Fruit fly (Drosophila melanogaster) whole organism, embryonic: Measurements from ENCODE around the gene CG6126.

Experiments used
- CG10543 ChIP-seq: fragments of 200-800 bp; sonication (Bioruptor generic); optimal IDR thresholded peaks from 3 replicates; lab custom pipeline; 2017; ENCODE audit warnings: missing biosample characterization, mild to moderate bottlenecking, missing genetic modification characterization, moderate library complexity
- CG12104 ChIP-seq: fragments of 200-800 bp; sonication (Bioruptor generic); optimal IDR thresholded peaks from 3 replicates; lab custom pipeline; 2016; ENCODE audit warnings: missing biosample characterization, missing genetic modification characterization
- CG12391 ChIP-seq: fragments of 200-800 bp; sonication (Bioruptor generic); optimal IDR thresholded peaks from 3 replicates; lab custom pipeline; 2018; ENCODE audit warnings: missing biosample characterization, mild to moderate bottlenecking, missing genetic modification characterization, moderate library complexity
- CG13624 ChIP-seq: fragments of 200-800 bp; sonication (Bioruptor generic); optimal IDR thresholded peaks from 2 replicates; lab custom pipeline; 2016; ENCODE audit warnings: missing biosample characterization, missing genetic modification characterization
- CG13894 ChIP-seq: fragments of 200-800 bp; sonication (Bioruptor generic); optimal IDR thresholded peaks from 3 replicates; lab custom pipeline; 2018; ENCODE audit warnings: missing biosample characterization, mild to moderate bottlenecking, missing genetic modification characterization, moderate library complexity
- CG14050 ChIP-seq: fragments of 200-800 bp; sonication (Bioruptor generic); IDR thresholded peaks from 3 replicates; pipeline ENCODE4 v1.3.6; 2022; ENCODE audit warnings: missing biosample characterization, missing genetic modification characterization
- CG15601 ChIP-seq: fragments of 200-800 bp; sonication (Bioruptor generic); optimal IDR thresholded peaks from 3 replicates; lab custom pipeline; 2019; ENCODE audit warnings: missing biosample characterization, mild to moderate bottlenecking, missing genetic modification characterization, moderate library complexity
- CG16779 ChIP-seq: fragments of 200-800 bp; sonication (Bioruptor generic); IDR thresholded peaks from 2 replicates; pipeline ENCODE4 v1.3.6; 2022; ENCODE audit warnings: missing biosample characterization, missing genetic modification characterization
- CG2712 ChIP-seq: fragments of 200-800 bp; optimal IDR thresholded peaks from 3 replicates; lab custom pipeline; 2019; ENCODE audit warnings: missing biosample characterization, mild to moderate bottlenecking, missing genetic modification characterization, moderate library complexity
- CG2875 ChIP-seq: fragments of 200-800 bp; sonication (Bioruptor generic); optimal IDR thresholded peaks from 2 replicates; lab custom pipeline; 2017; ENCODE audit warnings: missing biosample characterization, mild to moderate bottlenecking, missing genetic modification characterization, missing genetic modification reagents
- CG31224 ChIP-seq: fragments of 200-800 bp; sonication (Bioruptor generic); IDR thresholded peaks from 2 replicates; pipeline ENCODE4 v1.3.6; 2022; ENCODE audit warnings: missing biosample characterization, missing genetic modification characterization
- CG33557 ChIP-seq: fragments of 200-800 bp; sonication (Bioruptor generic); optimal IDR thresholded peaks from 2 replicates; lab custom pipeline; 2019; ENCODE audit warnings: missing biosample characterization, mild to moderate bottlenecking, missing genetic modification characterization, moderate library complexity
- CG4617 ChIP-seq: fragments of 200-800 bp; sonication (Bioruptor generic); optimal IDR thresholded peaks from 3 replicates; lab custom pipeline; 2016; ENCODE audit warnings: missing biosample characterization, missing genetic modification characterization, borderline replicate concordance
- CG5953 ChIP-seq: fragments of 200-800 bp; sonication (Bioruptor generic); IDR thresholded peaks from 2 replicates; pipeline ENCODE4 v1.3.6; 2022; ENCODE audit warnings: missing biosample characterization, missing genetic modification characterization
- CG8290 ChIP-seq, 3 experiments: fragments of 200-800 bp; sonication (Bioruptor generic); optimal IDR thresholded peaks; 2 replicates each; lab custom pipeline; 2016 to 2019; ENCODE audit warnings: missing biosample characterization in 3 of 3, missing genetic modification characterization in 3 of 3, mild to moderate bottlenecking in 2 of 3, moderate library complexity in 1 of 3
- CG9876 ChIP-seq: fragments of 200-800 bp; sonication (Bioruptor generic); optimal IDR thresholded peaks from 2 replicates; lab custom pipeline; 2016; ENCODE audit warnings: missing biosample characterization, missing genetic modification characterization
- CG9932 ChIP-seq: fragments of 200-800 bp; sonication (Bioruptor generic); IDR thresholded peaks from 2 replicates; pipeline ENCODE4 v1.3.6; 2022; ENCODE audit warnings: missing biosample characterization, missing genetic modification characterization
- D ChIP-seq, 2 experiments: fragments of 200-800 bp in 1 of 2; fragments of >200 bp in 1 of 2; sonication (Bioruptor generic) in 1 of 2; optimal IDR thresholded peaks; 2 replicates in 1 of 2; 3 replicates in 1 of 2; lab custom pipeline; 2017; ENCODE audit warnings: mild to moderate bottlenecking in 1 of 2, missing biosample characterization in 1 of 2, missing genetic modification characterization in 1 of 2, missing genetic modification reagents in 1 of 2
- Deaf1 ChIP-seq: fragments of 200-800 bp; optimal IDR thresholded peaks from 3 replicates; lab custom pipeline; 2019; ENCODE audit warnings: missing biosample characterization, mild to moderate bottlenecking, missing genetic modification characterization, moderate library complexity
- Dp ChIP-seq: fragments of 200-800 bp; sonication (Bioruptor generic); optimal IDR thresholded peaks from 2 replicates; lab custom pipeline; 2018; ENCODE audit warnings: missing biosample characterization, mild to moderate bottlenecking, missing genetic modification characterization, moderate library complexity
- Drgx ChIP-seq: fragments of 200-800 bp; sonication (Bioruptor generic); IDR thresholded peaks from 2 replicates; pipeline ENCODE4 v1.3.6; 2022; ENCODE audit warnings: missing biosample characterization, missing genetic modification characterization
- Hmr ChIP-seq: fragments of 200-800 bp; sonication (Bioruptor generic); optimal IDR thresholded peaks from 3 replicates; lab custom pipeline; 2017; ENCODE audit warnings: mild to moderate bottlenecking, missing biosample characterization, missing genetic modification reagents, missing genetic modification characterization
- Hr78 ChIP-seq, 2 experiments: fragments of 200-800 bp in 1 of 2; fragments of >200 bp in 1 of 2; sonication (Bioruptor generic) in 1 of 2; optimal IDR thresholded peaks; 2 replicates each; lab custom pipeline; 2017 to 2019; ENCODE audit warnings: missing biosample characterization in 2 of 2, missing genetic modification characterization in 2 of 2, mild to moderate bottlenecking in 1 of 2, moderate library complexity in 1 of 2
- Jarid2 ChIP-seq: fragments of 200-800 bp; sonication (Bioruptor generic); optimal IDR thresholded peaks from 3 replicates; lab custom pipeline; 2017; ENCODE audit warnings: mild to moderate bottlenecking, missing biosample characterization, missing genetic modification reagents, missing genetic modification characterization
- Ptx1 ChIP-seq: fragments of 200-800 bp; sonication (Bioruptor generic); IDR thresholded peaks from 2 replicates; pipeline ENCODE4 v1.3.6; 2022; ENCODE audit warnings: missing biosample characterization, missing genetic modification characterization
- TFAM ChIP-seq: fragments of 200-800 bp; sonication (Bioruptor generic); optimal IDR thresholded peaks from 2 replicates; lab custom pipeline; 2017; ENCODE audit warnings: missing biosample characterization, missing genetic modification characterization, inconsistent platforms
- Taf1 ChIP-seq: fragments of 200-800 bp; sonication (Bioruptor generic); IDR thresholded peaks from 2 replicates; pipeline ENCODE4 v1.3.6; 2022; ENCODE audit warnings: missing biosample characterization, missing genetic modification characterization
- Usf ChIP-seq: fragments of 200-800 bp; sonication (Bioruptor generic); optimal IDR thresholded peaks from 2 replicates; lab custom pipeline; 2017; ENCODE audit warnings: missing genotype, missing biosample characterization, missing genetic modification characterization
- Vsx1 ChIP-seq: fragments of 200-800 bp; sonication (Bioruptor generic); optimal IDR thresholded peaks from 2 replicates; lab custom pipeline; 2017; ENCODE audit warnings: missing biosample characterization, mild to moderate bottlenecking, missing genetic modification characterization, missing genetic modification reagents
- caup ChIP-seq: fragments of 200-800 bp; sonication (Bioruptor generic); optimal IDR thresholded peaks from 3 replicates; lab custom pipeline; 2017; ENCODE audit warnings: missing biosample characterization, mild to moderate bottlenecking, missing genetic modification characterization, moderate library complexity; ENCODE audit not compliant: severe bottlenecking
- cg ChIP-seq: fragments of 200-800 bp; sonication (Bioruptor generic); optimal IDR thresholded peaks from 3 replicates; lab custom pipeline; 2019; ENCODE audit warnings: missing biosample characterization, mild to moderate bottlenecking, missing genetic modification characterization, moderate library complexity
- chinmo ChIP-seq: fragments of 200-800 bp; sonication (Bioruptor generic); IDR thresholded peaks from 4 replicates; pipeline ENCODE4 v1.3.6; 2022; ENCODE audit warnings: missing biosample characterization, missing genetic modification characterization; ENCODE audit not compliant: partially characterized antibody
- da ChIP-seq: fragments of 200-800 bp; sonication (Bioruptor generic); optimal IDR thresholded peaks from 2 replicates; lab custom pipeline; 2016; ENCODE audit warnings: missing biosample characterization, missing genetic modification characterization
- disco-r ChIP-seq: fragments of 200-800 bp; sonication (Bioruptor generic); optimal IDR thresholded peaks from 2 replicates; lab custom pipeline; 2016; ENCODE audit warnings: missing biosample characterization, missing genetic modification characterization
- dmrt11E ChIP-seq: fragments of 200-800 bp; sonication (Bioruptor generic); optimal IDR thresholded peaks from 3 replicates; lab custom pipeline; 2018; ENCODE audit warnings: missing biosample characterization, mild to moderate bottlenecking, missing genetic modification characterization, moderate library complexity
- ftz-f1 ChIP-seq: fragments of 200-800 bp; sonication (Bioruptor generic); optimal IDR thresholded peaks from 2 replicates; lab custom pipeline; 2016; ENCODE audit warnings: missing biosample characterization, missing genetic modification characterization
- kni ChIP-seq: fragments of 200-800 bp; sonication (Bioruptor generic); optimal IDR thresholded peaks from 3 replicates; lab custom pipeline; 2017; ENCODE audit warnings: mild to moderate bottlenecking, missing biosample characterization, missing genetic modification reagents, missing genetic modification characterization
- lola ChIP-seq, 3 experiments: fragments of >200 bp in 2 of 3; fragments of 200-800 bp in 1 of 3; sonication (Bioruptor generic) in 1 of 3; optimal IDR thresholded peaks; 2 replicates each; lab custom pipeline; 2017 to 2019; ENCODE audit warnings: missing biosample characterization in 3 of 3, missing genetic modification characterization in 3 of 3, mild to moderate bottlenecking in 1 of 3, moderate library complexity in 1 of 3
- mirr ChIP-seq: fragments of 200-800 bp; sonication (Bioruptor generic); optimal IDR thresholded peaks from 3 replicates; lab custom pipeline; 2018; ENCODE audit warnings: missing biosample characterization, mild to moderate bottlenecking, missing genetic modification characterization
- nau ChIP-seq: fragments of 200-800 bp; sonication (Bioruptor generic); optimal IDR thresholded peaks from 3 replicates; lab custom pipeline; 2017; ENCODE audit warnings: missing biosample characterization, mild to moderate bottlenecking, missing genetic modification characterization, missing genetic modification reagents
- oc ChIP-seq: fragments of 200-800 bp; sonication (Bioruptor generic); optimal IDR thresholded peaks from 2 replicates; lab custom pipeline; 2018; ENCODE audit warnings: missing biosample characterization, mild to moderate bottlenecking, missing genetic modification characterization, moderate library complexity
- peb ChIP-seq: fragments of 200-800 bp; sonication (Bioruptor generic); IDR thresholded peaks from 2 replicates; pipeline ENCODE4 v1.3.6; 2022; ENCODE audit warnings: missing biosample characterization, missing genetic modification characterization
- pfk ChIP-seq: fragments of 200-800 bp; sonication (Bioruptor generic); optimal IDR thresholded peaks from 2 replicates; lab custom pipeline; 2018; ENCODE audit warnings: missing biosample characterization, mild to moderate bottlenecking, missing genetic modification characterization, moderate library complexity
- prd ChIP-seq, 3 experiments: fragments of >200 bp in 2 of 3; fragments of 200-800 bp in 1 of 3; sonication (Bioruptor generic) in 1 of 3; optimal IDR thresholded peaks in 2 of 3; IDR thresholded peaks in 1 of 3; 2 replicates in 2 of 3; 3 replicates in 1 of 3; pipeline versions ENCODE4 v1.3.6 to Lab custom; 2017 to 2022; ENCODE audit warnings: missing biosample characterization in 1 of 3, missing genetic modification characterization in 1 of 3
- pros ChIP-seq: fragments of 200-800 bp; sonication (Bioruptor generic); optimal IDR thresholded peaks from 3 replicates; lab custom pipeline; 2019; ENCODE audit warnings: missing biosample characterization, mild to moderate bottlenecking, missing genetic modification characterization, moderate library complexity
- sd ChIP-seq: fragments of 200-800 bp; sonication (Bioruptor generic); optimal IDR thresholded peaks from 3 replicates; lab custom pipeline; 2018; ENCODE audit warnings: missing biosample characterization, mild to moderate bottlenecking, missing genetic modification characterization, moderate library complexity
- ttk ChIP-seq: fragments of 200-800 bp; sonication (Bioruptor generic); IDR thresholded peaks from 2 replicates; pipeline ENCODE4 v2.1.2; 2022; ENCODE audit warnings: missing biosample characterization, missing genetic modification characterization

Gene CG6126

dm6 chr3R:16234745-16235149 lies 31.9 kb upstream of the CG6126 start (continued):
- TF ChIP-seq CG9932 (GFP tag; lab: Robert Waterston, UW) = no peak
- TF ChIP-seq caup = no peak
- no peak for TF ChIP-seq ttk (GFP tag; lab: Robert Waterston, UW)
- TF ChIP-seq prd (optimal IDR thresholded peaks at IDR 0.05; lab: Kevin White, UChicago) = no peak
- TF ChIP-seq prd (GFP tag; IDR thresholded peaks at IDR 0.05; lab: Robert Waterston, UW) = no peak
- no peak for TF ChIP-seq CG5953
- TF ChIP-seq Hr78 (GFP tag; optimal IDR thresholded peaks at IDR 0.05; lab: Kevin White, UChicago) = no peak
- no peak for TF ChIP-seq CG14050 (GFP tag; lab: Robert Waterston, UW)
- TF ChIP-seq Usf (GFP tag; lab: Kevin White, UChicago) = peak; percentile 23
- TF ChIP-seq Hmr (GFP tag; lab: Kevin White, UChicago) = no peak
- TF ChIP-seq Drgx (GFP tag; lab: Robert Waterston, UW) = no peak
- TF ChIP-seq CG12391 (tag; lab: Kevin White, UChicago) = peak; percentile 40
- no peak for TF ChIP-seq da (GFP tag; lab: Kevin White, UChicago)
- TF ChIP-seq Vsx1 = no peak
- no peak for TF ChIP-seq TFAM (GFP tag; lab: Kevin White, UChicago)

dm6 chr3R:16234298-16234697 lies 31.4 kb upstream of the CG6126 start:
- no peak for TF ChIP-seq peb (GFP tag; lab: Robert Waterston, UW)
- peak; percentile 35 for TF ChIP-seq Jarid2 (GFP tag; lab: Kevin White, UChicago)
- no peak for TF ChIP-seq Taf1 (GFP tag; lab: Robert Waterston, UW)
- peak; percentile 9 for TF ChIP-seq CG13624 (GFP tag; lab: Kevin White, UChicago)
- no peak for TF ChIP-seq CG2712 (tag; lab: Kevin White, UChicago)
- no peak for TF ChIP-seq disco-r (GFP tag; lab: Kevin White, UChicago)
- TF ChIP-seq CG4617 = no peak
- TF ChIP-seq D (optimal IDR thresholded peaks at IDR 0.05; lab: Kevin White, UChicago) = peak; percentile 36
- no peak for TF ChIP-seq D (GFP tag; optimal IDR thresholded peaks at IDR 0.05; lab: Kevin White, UChicago)
- TF ChIP-seq lola (GFP tag; optimal IDR thresholded peaks at IDR 0.05; lab: Kevin White, UChicago) = no peak
- TF ChIP-seq chinmo (GFP tag; lab: Robert Waterston, UW) = no peak
- peak; percentile 52 for TF ChIP-seq sd (tag; lab: Kevin White, UChicago)
- TF ChIP-seq CG33557 = no peak
- peak; percentile 4 for TF ChIP-seq oc (tag; lab: Kevin White, UChicago)
- no peak for TF ChIP-seq CG15601 (tag; lab: Kevin White, UChicago)
- TF ChIP-seq ftz-f1 (GFP tag; lab: Kevin White, UChicago) = peak; percentile 82
- no peak for TF ChIP-seq dmrt11E (tag; lab: Kevin White, UChicago)
- no peak for TF ChIP-seq CG9876 (GFP tag; lab: Kevin White, UChicago)
- TF ChIP-seq Ptx1 (GFP tag; lab: Robert Waterston, UW) = no peak
- peak; percentile 74 for TF ChIP-seq Deaf1 (tag; lab: Kevin White, UChicago)
- TF ChIP-seq kni (GFP tag; lab: Kevin White, UChicago) = no peak
- TF ChIP-seq CG31224 (GFP tag; lab: Robert Waterston, UW) = no peak
- no peak for TF ChIP-seq CG16779 (GFP tag; lab: Robert Waterston, UW)
- peak; percentile 24 for TF ChIP-seq nau (GFP tag; lab: Kevin White, UChicago)
- TF ChIP-seq pros (GFP tag; lab: Kevin White, UChicago) = peak; percentile 17
- TF ChIP-seq CG2875 (GFP tag; lab: Kevin White, UChicago) = no peak
- TF ChIP-seq cg = peak; percentile 16
- peak; percentile 51 for TF ChIP-seq CG10543 (GFP tag; lab: Kevin White, UChicago)
- peak; percentile 49 for TF ChIP-seq pfk (GFP tag; lab: Kevin White, UChicago)
- no peak for TF ChIP-seq CG12104
- peak; percentile 39 for TF ChIP-seq CG13894
- peak; percentile 47 for TF ChIP-seq da (GFP tag; lab: Kevin White, UChicago)
- no peak for TF ChIP-seq mirr (GFP tag; lab: Kevin White, UChicago)
- no peak for TF ChIP-seq Dp
- TF ChIP-seq CG8290 (GFP tag; optimal IDR thresholded peaks at IDR 0.05; lab: Kevin White, UChicago) = no peak
- TF ChIP-seq CG8290 (tag; optimal IDR thresholded peaks at IDR 0.05; lab: Kevin White, UChicago) = peak in 1 of 2 experiments; percentile 66
